Fruit fly (Drosophila melanogaster): ENCODE measurements around the gene CG43725.
A peak's percentile ranks its signal among the peaks of the same experiment; 100 is the strongest.

dm6 chr2L:11065106-11065878 is 10.0 kb upstream of the CG43725 start:
- peak; percentile 47 for TF ChIP-seq CG11762 (GFP tag; optimal IDR thresholded peaks at IDR 0.05; ENCODE audit: insufficient read depth)
- TF ChIP-seq CG16779 (tag; optimal IDR thresholded peaks at IDR 0.05): peak; percentile 35
- peak; percentile 60 for TF ChIP-seq CG3032 (tag; optimal IDR thresholded peaks at IDR 0.05)
- no peak for TF ChIP-seq CG9139 (GFP tag; optimal IDR thresholded peaks at IDR 0.05)
- no peak for TF ChIP-seq CG6854 (GFP tag; optimal IDR thresholded peaks at IDR 0.05)
- TF ChIP-seq CG15336 (GFP tag; IDR thresholded peaks at IDR 0.05): peak; percentile 77
- peak; percentile 84 for TF ChIP-seq svp (GFP tag)

Measured in whole organism, prepupa.